Fruit fly (Drosophila melanogaster) whole organism, embryonic: ENCODE results near the gene AIMP2.

Experiments used
- Awh ChIP-seq: fragments of 200-800 bp; sonication (Bioruptor generic); IDR thresholded peaks from 2 replicates; pipeline ENCODE4, ENCODE4 v1.3.6; 2022; ENCODE audit warnings: missing biosample characterization, missing genetic modification characterization
- Bgb ChIP-seq: fragments of 200-800 bp; sonication (Bioruptor generic); IDR thresholded peaks from 2 replicates; pipeline ENCODE4 v1.3.6; 2022; ENCODE audit warnings: missing biosample characterization, missing genetic modification characterization; ENCODE audit not compliant: partially characterized antibody
- Bteb2 ChIP-seq: fragments of 200-800 bp; sonication (Bioruptor generic); optimal IDR thresholded peaks from 2 replicates; lab custom pipeline; 2016; ENCODE audit warnings: missing biosample characterization, missing genetic modification characterization
- CG10366 ChIP-seq: fragments of 200-800 bp; sonication (Bioruptor generic); IDR thresholded peaks from 2 replicates; pipeline ENCODE4 v1.3.6; 2022; ENCODE audit warnings: missing biosample characterization, missing genetic modification characterization
- CG10462 ChIP-seq: fragments of 200-800 bp; sonication (Bioruptor generic); optimal IDR thresholded peaks from 2 replicates; lab custom pipeline; 2016; ENCODE audit warnings: missing biosample characterization, missing genetic modification characterization
- CG10959 ChIP-seq: fragments of 200-800 bp; sonication (Bioruptor generic); IDR thresholded peaks from 2 replicates; pipeline ENCODE4 v1.3.6; 2022; ENCODE audit warnings: missing biosample characterization, missing genetic modification characterization
- CG14667 ChIP-seq: fragments of 200-800 bp; sonication (Bioruptor generic); IDR thresholded peaks from 2 replicates; pipeline ENCODE4 v1.3.6; 2022; ENCODE audit warnings: missing biosample characterization, missing genetic modification characterization
- CG15011 ChIP-seq: fragments of 200-800 bp; sonication (Bioruptor generic); optimal IDR thresholded peaks from 3 replicates; lab custom pipeline; 2018; ENCODE audit warnings: missing biosample characterization, mild to moderate bottlenecking, missing genetic modification characterization
- CG15073 ChIP-seq: fragments of 200-800 bp; sonication (Bioruptor generic); optimal IDR thresholded peaks from 2 replicates; lab custom pipeline; 2016; ENCODE audit warnings: missing biosample characterization, missing genetic modification characterization
- CG17361 ChIP-seq: fragments of 200-800 bp; sonication (Bioruptor generic); IDR thresholded peaks from 3 replicates; pipeline ENCODE4 v1.3.6; 2022; ENCODE audit warnings: missing biosample characterization, missing genetic modification characterization
- CG17568 ChIP-seq: fragments of 200-800 bp; sonication (Bioruptor generic); optimal IDR thresholded peaks from 2 replicates; lab custom pipeline; 2018; ENCODE audit warnings: missing biosample characterization, mild to moderate bottlenecking, missing genetic modification characterization, moderate library complexity
- CG1792 ChIP-seq: fragments of 200-800 bp; sonication (Bioruptor generic); optimal IDR thresholded peaks from 2 replicates; lab custom pipeline; 2016; ENCODE audit warnings: missing biosample characterization, missing genetic modification characterization
- CG1832 ChIP-seq: fragments of 200-800 bp; sonication (Bioruptor generic); optimal IDR thresholded peaks from 2 replicates; lab custom pipeline; 2017; ENCODE audit warnings: missing biosample characterization, mild to moderate bottlenecking, missing genetic modification characterization, inconsistent platforms
- CG3281 ChIP-seq: fragments of 200-800 bp; sonication (Bioruptor generic); optimal IDR thresholded peaks from 3 replicates; lab custom pipeline; 2017; ENCODE audit warnings: missing biosample characterization, mild to moderate bottlenecking, missing genetic modification characterization
- CG34376 ChIP-seq: fragments of 200-800 bp; sonication (Bioruptor generic); optimal IDR thresholded peaks from 2 replicates; lab custom pipeline; 2018; ENCODE audit warnings: missing biosample characterization, mild to moderate bottlenecking, missing genetic modification characterization
- CG3726 ChIP-seq: fragments of 200-800 bp; sonication (Bioruptor generic); IDR thresholded peaks from 3 replicates; pipeline ENCODE4, ENCODE4 v1.3.6; 2022; ENCODE audit warnings: missing biosample characterization, missing genetic modification characterization
- CG3847 ChIP-seq: fragments of 200-800 bp; sonication (Bioruptor generic); IDR thresholded peaks from 2 replicates; pipeline ENCODE4 v1.3.6; 2022; ENCODE audit warnings: missing biosample characterization, missing genetic modification characterization
- CG5245 ChIP-seq: fragments of 200-800 bp; sonication (Bioruptor generic); optimal IDR thresholded peaks from 3 replicates; lab custom pipeline; 2016; ENCODE audit warnings: missing biosample characterization, missing genetic modification characterization
- CG8290 ChIP-seq, 3 experiments: fragments of 200-800 bp; sonication (Bioruptor generic); optimal IDR thresholded peaks; 2 replicates each; lab custom pipeline; 2016 to 2019; ENCODE audit warnings: missing biosample characterization in 3 of 3, missing genetic modification characterization in 3 of 3, mild to moderate bottlenecking in 2 of 3, moderate library complexity in 1 of 3
- Camta ChIP-seq: fragments of 200-800 bp; sonication (Bioruptor generic); optimal IDR thresholded peaks from 2 replicates; lab custom pipeline; 2016; ENCODE audit warnings: missing biosample characterization, missing genetic modification characterization
- HLHmδ ChIP-seq: fragments of 200-800 bp; sonication (Bioruptor generic); optimal IDR thresholded peaks from 2 replicates; lab custom pipeline; 2018; ENCODE audit warnings: missing biosample characterization, mild to moderate bottlenecking, missing genetic modification characterization, moderate library complexity
- Hr51 ChIP-seq, 2 experiments: fragments of 200-800 bp; sonication (Bioruptor generic); optimal IDR thresholded peaks; 2 replicates in 1 of 2; 3 replicates in 1 of 2; lab custom pipeline; 2016 to 2018; ENCODE audit warnings: missing biosample characterization in 2 of 2, missing genetic modification characterization in 2 of 2, mild to moderate bottlenecking in 1 of 2, moderate library complexity in 1 of 2
- Lhr ChIP-seq: fragments of 200-800 bp; sonication (Bioruptor generic); optimal IDR thresholded peaks from 3 replicates; lab custom pipeline; 2017; ENCODE audit warnings: mild to moderate bottlenecking, missing biosample characterization, missing genetic modification reagents, missing genetic modification characterization
- Usf ChIP-seq: fragments of 200-800 bp; sonication (Bioruptor generic); optimal IDR thresholded peaks from 2 replicates; lab custom pipeline; 2017; ENCODE audit warnings: missing genotype, missing biosample characterization, missing genetic modification characterization
- Xrp1 ChIP-seq: fragments of 200-800 bp; sonication (Bioruptor generic); IDR thresholded peaks from 2 replicates; pipeline ENCODE4 v1.3.6; 2022; ENCODE audit warnings: missing biosample characterization, missing genetic modification characterization
- YL-1 ChIP-seq: fragments of 200-800 bp; sonication (Bioruptor generic); optimal IDR thresholded peaks from 3 replicates; lab custom pipeline; 2017; ENCODE audit warnings: missing biosample characterization, mild to moderate bottlenecking, missing genetic modification characterization
- bab2 ChIP-seq: fragments of 200-800 bp; sonication (Bioruptor generic); optimal IDR thresholded peaks from 2 replicates; lab custom pipeline; 2016; ENCODE audit warnings: missing biosample characterization, missing genetic modification characterization
- bbx ChIP-seq: fragments of 200-800 bp; sonication (Bioruptor generic); IDR thresholded peaks from 2 replicates; pipeline ENCODE4 v1.3.6; 2022; ENCODE audit warnings: missing biosample characterization, missing genetic modification characterization; ENCODE audit not compliant: partially characterized antibody
- cad ChIP-seq: fragments of >200 bp; optimal IDR thresholded peaks from 2 replicates; lab custom pipeline; 2017; ENCODE audit warnings: missing biosample characterization, missing genetic modification characterization
- crol ChIP-seq: fragments of 200-800 bp; sonication (Bioruptor generic); IDR thresholded peaks from 2 replicates; pipeline ENCODE4 v1.3.6; 2022; ENCODE audit warnings: missing biosample characterization, missing genetic modification characterization
- da ChIP-seq: fragments of 200-800 bp; sonication (Bioruptor generic); optimal IDR thresholded peaks from 2 replicates; lab custom pipeline; 2016; ENCODE audit warnings: missing biosample characterization, missing genetic modification characterization
- eyg ChIP-seq: fragments of 200-800 bp; sonication (Bioruptor generic); optimal IDR thresholded peaks from 3 replicates; lab custom pipeline; 2016; ENCODE audit warnings: missing biosample characterization, missing genetic modification characterization
- fd96Cb ChIP-seq: fragments of 200-800 bp; sonication (Bioruptor generic); optimal IDR thresholded peaks from 2 replicates; lab custom pipeline; 2018; ENCODE audit warnings: missing biosample characterization, mild to moderate bottlenecking, missing genetic modification characterization, moderate library complexity
- gem ChIP-seq: fragments of 200-800 bp; sonication (Bioruptor generic); optimal IDR thresholded peaks from 2 replicates; lab custom pipeline; 2019; ENCODE audit warnings: missing biosample characterization, mild to moderate bottlenecking, missing genetic modification characterization, moderate library complexity
- gro ChIP-seq: fragments of 200-800 bp; sonication (Bioruptor generic); optimal IDR thresholded peaks from 2 replicates; lab custom pipeline; 2016; ENCODE audit warnings: missing biosample characterization, missing genetic modification characterization
- jumu ChIP-seq: fragments of 200-800 bp; sonication (Bioruptor generic); optimal IDR thresholded peaks from 3 replicates; lab custom pipeline; 2016; ENCODE audit warnings: missing biosample characterization, missing genetic modification characterization
- lbe ChIP-seq: fragments of 200-800 bp; sonication (Bioruptor generic); optimal IDR thresholded peaks from 2 replicates; lab custom pipeline; 2016; ENCODE audit warnings: missing biosample characterization, mild to moderate bottlenecking, missing genetic modification characterization
- lola ChIP-seq, 3 experiments: fragments of >200 bp in 2 of 3; fragments of 200-800 bp in 1 of 3; sonication (Bioruptor generic) in 1 of 3; optimal IDR thresholded peaks; 2 replicates each; lab custom pipeline; 2017 to 2019; ENCODE audit warnings: missing biosample characterization in 3 of 3, missing genetic modification characterization in 3 of 3, mild to moderate bottlenecking in 1 of 3, moderate library complexity in 1 of 3
- pfk ChIP-seq: fragments of 200-800 bp; sonication (Bioruptor generic); optimal IDR thresholded peaks from 2 replicates; lab custom pipeline; 2018; ENCODE audit warnings: missing biosample characterization, mild to moderate bottlenecking, missing genetic modification characterization, moderate library complexity
- pum ChIP-seq: fragments of 200-800 bp; sonication (Bioruptor generic); optimal IDR thresholded peaks from 2 replicates; lab custom pipeline; 2016; ENCODE audit warnings: missing biosample characterization, missing genetic modification characterization
- rib ChIP-seq: fragments of 200-800 bp; sonication (Bioruptor generic); IDR thresholded peaks from 2 replicates; pipeline ENCODE4 v1.3.6; 2022; ENCODE audit warnings: missing biosample characterization, missing genetic modification characterization
- run ChIP-seq: fragments of 200-800 bp; sonication (Bioruptor generic); optimal IDR thresholded peaks from 3 replicates; lab custom pipeline; 2018; ENCODE audit warnings: missing biosample characterization, mild to moderate bottlenecking, missing genetic modification characterization
- sens ChIP-seq: fragments of 200-800 bp; sonication (Bioruptor generic); peaks from one replicate; lab custom pipeline; 2016; ENCODE audit warnings: missing biosample characterization, missing genetic modification characterization
- sisA ChIP-seq: fragments of 200-800 bp; sonication (Bioruptor generic); IDR thresholded peaks from 2 replicates; pipeline ENCODE4 v1.3.6; 2022; ENCODE audit warnings: missing biosample characterization, missing genetic modification characterization
- stwl ChIP-seq: fragments of 200-800 bp; sonication (Bioruptor generic); optimal IDR thresholded peaks from 3 replicates; lab custom pipeline; 2018; ENCODE audit warnings: missing biosample characterization, mild to moderate bottlenecking, missing genetic modification characterization, moderate library complexity
- sug ChIP-seq: fragments of 200-800 bp; optimal IDR thresholded peaks from 2 replicates; lab custom pipeline; 2019; ENCODE audit warnings: missing biosample characterization, mild to moderate bottlenecking, missing genetic modification characterization, moderate library complexity
- tna ChIP-seq: fragments of 200-800 bp; sonication (Bioruptor generic); IDR thresholded peaks from 2 replicates; pipeline ENCODE4 v1.3.6; 2022; ENCODE audit warnings: missing biosample characterization, missing genetic modification characterization; ENCODE audit not compliant: partially characterized antibody
- tup ChIP-seq: fragments of 200-800 bp; sonication (Bioruptor generic); optimal IDR thresholded peaks from 2 replicates; lab custom pipeline; 2016; ENCODE audit warnings: missing biosample characterization, mild to moderate bottlenecking, missing genetic modification characterization, moderate library complexity
- vvl ChIP-seq: fragments of 200-800 bp; sonication (Bioruptor generic); IDR thresholded peaks from 2 replicates; pipeline ENCODE4 v1.3.6; 2022; ENCODE audit warnings: missing biosample characterization, missing genetic modification characterization

Gene AIMP2

dm6 chr3L:15537916-15538581 is 45.4 kb upstream of the AIMP2 start (continued):
- TF ChIP-seq bab2 (GFP tag; lab: Kevin White, UChicago), result peak; percentile 39
- TF ChIP-seq CG17361 (GFP tag; lab: Robert Waterston, UW), result peak; percentile 90
- peak; percentile 45 for TF ChIP-seq CG5245 (GFP tag; lab: Kevin White, UChicago)
- peak; percentile 35 for TF ChIP-seq Camta (GFP tag; lab: Kevin White, UChicago)
- peak; percentile 14 to 86 for TF ChIP-seq Hr51 (GFP tag; optimal IDR thresholded peaks at IDR 0.05; lab: Kevin White, UChicago)
- peak; percentile 5 for TF ChIP-seq CG17568 (GFP tag; lab: Kevin White, UChicago)
- peak; percentile 35 for TF ChIP-seq vvl (GFP tag; lab: Robert Waterston, UW)
- no peak for TF ChIP-seq CG34376 (GFP tag; lab: Kevin White, UChicago)
- TF ChIP-seq rib (GFP tag; lab: Robert Waterston, UW), result no peak
- TF ChIP-seq CG3847, result no peak
- TF ChIP-seq CG15011 (GFP tag; lab: Kevin White, UChicago), result peak; percentile 55
- peak; percentile 46 for TF ChIP-seq Bteb2 (GFP tag; lab: Kevin White, UChicago)
- TF ChIP-seq Xrp1, result peak; percentile 65
- TF ChIP-seq CG3281 (GFP tag; lab: Kevin White, UChicago), result peak; percentile 70
- TF ChIP-seq CG8290 (GFP tag; optimal IDR thresholded peaks at IDR 0.05; lab: Kevin White, UChicago), result no peak
- no peak for TF ChIP-seq CG8290 (tag; optimal IDR thresholded peaks at IDR 0.05; lab: Kevin White, UChicago)
- peak; percentile 46 for TF ChIP-seq pum (GFP tag; lab: Kevin White, UChicago)
- peak; percentile 35; the same call in 1 of the 2 replicates for TF ChIP-seq CG10366 (GFP tag; lab: Robert Waterston, UW)
- TF ChIP-seq bbx, result no peak
- TF ChIP-seq CG10959 (GFP tag; lab: Robert Waterston, UW), result no peak
- no peak for TF ChIP-seq da (GFP tag; lab: Kevin White, UChicago)
- TF ChIP-seq eyg, result no peak
- no peak for TF ChIP-seq HLHmδ (GFP tag; lab: Kevin White, UChicago)
- no peak for TF ChIP-seq tna (GFP tag; lab: Robert Waterston, UW)
- TF ChIP-seq jumu (GFP tag; lab: Kevin White, UChicago), result peak; percentile 1
- peak; percentile 96 for TF ChIP-seq sens (GFP tag; lab: Kevin White, UChicago)
- TF ChIP-seq cad, result no peak
- TF ChIP-seq CG1832, result no peak
- TF ChIP-seq fd96Cb (tag; lab: Kevin White, UChicago), result peak; percentile 72
- TF ChIP-seq YL-1 (GFP tag; lab: Kevin White, UChicago), result no peak
- TF ChIP-seq lola (GFP tag; optimal IDR thresholded peaks at IDR 0.05; lab: Kevin White, UChicago), result peak in 1 of 3 experiments; percentile 76
- TF ChIP-seq Usf, result peak; percentile 1
- TF ChIP-seq pfk (GFP tag; lab: Kevin White, UChicago), result no peak
- TF ChIP-seq CG15073 (GFP tag; lab: Kevin White, UChicago), result no peak
- TF ChIP-seq CG10462, result peak; percentile 35
- no peak for TF ChIP-seq Bgb (GFP tag; lab: Robert Waterston, UW)
- TF ChIP-seq gem (tag; lab: Kevin White, UChicago), result peak; percentile 89
- TF ChIP-seq sug (tag; lab: Kevin White, UChicago), result no peak
- 0 out of 2 replicates have a peak, but pooled peaks have one; percentile 16 for TF ChIP-seq Awh
- TF ChIP-seq crol, result no peak
- TF ChIP-seq CG3726, result no peak
- no peak for TF ChIP-seq Lhr (GFP tag; lab: Kevin White, UChicago)
- TF ChIP-seq lbe, result no peak
- TF ChIP-seq tup (GFP tag; lab: Kevin White, UChicago), result no peak
- no peak for TF ChIP-seq stwl (tag; lab: Kevin White, UChicago)
- TF ChIP-seq run (tag; lab: Kevin White, UChicago), result peak; percentile 3
- no peak; the same call in none of the 2 replicates for TF ChIP-seq sisA (GFP tag; lab: Robert Waterston, UW)
- TF ChIP-seq CG14667 (GFP tag; lab: Robert Waterston, UW), result no peak
- peak; percentile 20 for TF ChIP-seq gro (GFP tag; lab: Kevin White, UChicago)
- no peak for TF ChIP-seq CG1792 (GFP tag; lab: Kevin White, UChicago)
